Worm (Caenorhabditis elegans): Measurements from ENCODE around the gene ccd-5.

- TF ChIP-seq fkh-10 (GFP tag; optimal IDR thresholded peaks at IDR 0.05) (no peak), lin-39 (tag; optimal IDR thresholded peaks at IDR 0.05) (no peak), pqm-1 (tag; optimal IDR thresholded peaks at IDR 0.05) (no peak), unc-39 (tag; optimal IDR thresholded peaks at IDR 0.05) (no peak), snpc-4 (tag; optimal IDR thresholded peaks at IDR 0.05) (no peak), nhr-25 (tag; optimal IDR thresholded peaks at IDR 0.05) (no peak), nhr-77 (tag; optimal IDR thresholded peaks at IDR 0.05) (no peak), egl-5 (tag; optimal IDR thresholded peaks at IDR 0.05) (no peak), ama-1 (optimal IDR thresholded peaks at IDR 0.05) (no peak), aly-2 (tag; optimal IDR thresholded peaks at IDR 0.05) (no peak), zag-1 (tag; optimal IDR thresholded peaks at IDR 0.05) (no peak)
Measured at ce11 chrX:2577442-2577841, 5.0 kb upstream of the ccd-5 start, which contains the start of gene ttr-42.

Data from whole organism, L3 larva.